Worm (Caenorhabditis elegans) whole organism, young adult: ENCODE data around the gene srg-3.

Source experiments
- B0019.2 ChIP-seq: fragments of 200-800 bp; sonication (Bioruptor generic); conservative IDR thresholded peaks from 2 replicates; pipeline ENCODE4 v1.3.6; 2022; ENCODE audit warnings: missing genetic modification reagents, missing genetic modification characterization, missing compliant biosample characterization
- F49E8.2 ChIP-seq: sonication (generic microtip); optimal IDR thresholded peaks from 3 replicates; lab custom pipeline; 2017; ENCODE audit warnings: missing genetic modification characterization, mild to moderate bottlenecking, missing compliant biosample characterization, antibody characterized with exemption, moderate library complexity; ENCODE audit not compliant: insufficient read depth
- F57A8.1 ChIP-seq: fragments of 200-800 bp; sonication (Bioruptor generic); optimal IDR thresholded peaks from 2 replicates; lab custom pipeline; 2018; ENCODE audit warnings: mild to moderate bottlenecking, missing genetic modification characterization, moderate library complexity, missing compliant biosample characterization
- K12H6.12 ChIP-seq: fragments of 200-800 bp; sonication (Bioruptor generic); optimal IDR thresholded peaks from 2 replicates; lab custom pipeline; 2018; ENCODE audit warnings: mild to moderate bottlenecking, missing genetic modification characterization, missing compliant biosample characterization
- ceh-79 ChIP-seq: sonication (generic microtip); optimal IDR thresholded peaks from 2 replicates; lab custom pipeline; 2017; ENCODE audit warnings: mild to moderate bottlenecking, missing genetic modification characterization, missing compliant biosample characterization
- nfyb-1 ChIP-seq: fragments of 200-800 bp; sonication (Bioruptor generic); IDR thresholded peaks from 2 replicates; pipeline ENCODE4 v1.3.6; 2022; ENCODE audit warnings: missing genetic modification reagents, missing genetic modification characterization, missing compliant biosample characterization
- unc-130 ChIP-seq: sonication (generic microtip); optimal IDR thresholded peaks from 2 replicates; lab custom pipeline; 2016; ENCODE audit warnings: missing genetic modification reagents, missing genetic modification characterization, missing compliant biosample characterization
- ztf-6 ChIP-seq: fragments of 200-800 bp; sonication (Bioruptor generic); IDR thresholded peaks from 2 replicates; pipeline ENCODE4 v1.3.6; 2022; ENCODE audit warnings: missing genetic modification reagents, missing genetic modification characterization, missing compliant biosample characterization

ce11 chrIII:6254737-6255136 lies 15.4 kb downstream of the srg-3 start, which contains the start of gene srg-8:
- TF ChIP-seq K12H6.12 (no peak), nfyb-1 (GFP tag; lab: Robert Waterston, UW) (no peak), unc-130 (GFP tag; lab: Kevin White, UChicago) (no peak), ceh-79 (tag; lab: Kevin White, UChicago) (no peak), B0019.2 (GFP tag; lab: Robert Waterston, UW) (no peak), ztf-6 (GFP tag; lab: Robert Waterston, UW) (no peak), F49E8.2 (tag; lab: Kevin White, UChicago) (no peak), F57A8.1 (GFP tag; lab: Kevin White, UChicago) (no peak)
